Worm (Caenorhabditis elegans): ENCODE measurements around the gene C06C3.10.

DNA sequence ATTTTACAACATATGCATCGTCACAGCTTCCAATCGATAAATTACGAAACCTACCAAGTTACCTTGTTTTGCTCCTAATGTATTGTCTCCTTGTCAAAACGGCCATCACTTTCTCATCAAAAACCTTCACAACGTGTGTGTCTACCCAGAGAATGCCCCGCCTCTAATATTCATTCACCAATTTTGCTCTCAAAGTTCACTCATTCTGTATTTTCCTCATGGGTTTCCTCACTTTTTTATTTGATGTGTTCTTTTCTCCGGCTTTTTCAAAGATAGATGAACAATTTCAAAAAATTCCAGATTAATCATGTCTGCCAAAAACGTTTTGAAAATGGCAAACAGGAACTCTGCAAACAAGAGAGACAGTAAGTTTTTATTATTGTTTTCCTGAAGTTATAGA lies 8.2 kb upstream of the C06C3.10 start, which contains the start of gene C06C3.7:
- TF ChIP-seq sdc-2 (tag; optimal IDR thresholded peaks at IDR 0.05) (no peak), hlh-13 (GFP tag; optimal IDR thresholded peaks at IDR 0.05) (no peak), F13H6.1 (tag; optimal IDR thresholded peaks at IDR 0.05) (no peak), fkh-10 (GFP tag; optimal IDR thresholded peaks at IDR 0.05) (no peak), hlh-6 (tag; optimal IDR thresholded peaks at IDR 0.05) (no peak), ceh-22 (tag; optimal IDR thresholded peaks at IDR 0.05) (no peak), pha-4 (tag; optimal IDR thresholded peaks at IDR 0.05) (no peak), unc-42 (tag; optimal IDR thresholded peaks at IDR 0.05) (no peak), gmeb-2 (tag; optimal IDR thresholded peaks at IDR 0.05) (no peak), odd-2 (tag; optimal IDR thresholded peaks at IDR 0.05) (no peak), ceh-18 (tag; optimal IDR thresholded peaks at IDR 0.05) (no peak), npax-4 (tag; optimal IDR thresholded peaks at IDR 0.05) (no peak)

All from whole organism, late embryonic.